Fruit fly (Drosophila melanogaster) S2 (cell line): ENCODE results near the gene CG11902.

ENCODE experiments used
- CG8478 ChIP-seq: fragments of >200 bp; optimal IDR thresholded peaks from 2 replicates; lab custom pipeline; 2018
- CTCF ChIP-seq, 2 experiments: fragments of >200 bp; optimal IDR thresholded peaks; 2 replicates each; lab custom pipeline; 2018

DNA sequence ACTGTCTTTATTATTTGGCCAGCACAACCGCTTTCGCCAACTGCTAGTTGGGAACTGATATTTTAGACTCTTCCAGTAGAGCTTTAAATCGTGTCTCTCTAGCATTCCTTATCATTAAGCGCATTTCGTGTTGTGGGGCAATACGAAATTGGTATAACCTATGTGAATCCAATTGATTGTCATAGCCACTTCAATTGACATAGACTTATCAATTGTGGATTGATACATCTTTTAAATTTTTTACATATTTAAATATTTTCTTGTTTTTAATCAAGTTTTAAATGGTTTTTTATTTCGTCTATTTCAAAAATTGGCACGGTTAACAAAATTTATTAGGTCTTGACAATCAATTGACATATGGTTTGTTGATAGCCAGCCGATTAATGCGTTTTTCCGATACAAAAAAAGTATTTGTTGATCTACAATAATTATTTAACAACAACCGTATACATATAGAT lies 35.5 kb upstream of the CG11902 start, which contains the start of gene CG31288:
- TF ChIP-seq CG8478 (lab: Kevin White, UChicago) (no peak), CTCF (optimal IDR thresholded peaks at IDR 0.05; lab: Kevin White, UChicago) (no peak)
